Fruit fly (Drosophila melanogaster): Measurements from ENCODE around the gene CG31808.

DNA sequence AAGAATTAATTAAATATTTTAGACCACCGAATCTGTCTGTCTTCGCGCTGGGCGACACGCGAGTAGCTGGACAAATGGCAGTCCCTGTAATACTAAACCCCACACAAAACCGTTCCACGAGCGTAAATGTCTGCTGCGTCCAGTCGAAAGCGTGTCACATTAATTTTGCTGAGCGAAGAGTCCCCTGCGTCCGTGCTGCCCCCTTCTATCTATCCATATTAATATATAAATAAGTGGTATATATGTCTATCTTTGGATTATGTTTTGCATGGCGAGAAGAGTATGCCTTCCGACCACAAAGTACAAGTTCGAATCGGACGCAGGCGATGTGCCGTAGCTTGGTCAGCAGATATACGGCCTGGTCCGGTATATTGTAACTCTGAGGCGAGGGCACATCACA, 36.3 kb upstream of the CG31808 start:
- no peak for TF ChIP-seq psq (optimal IDR thresholded peaks at IDR 0.05)
- TF ChIP-seq ttk (optimal IDR thresholded peaks at IDR 0.05) = no peak
- TF ChIP-seq h (optimal IDR thresholded peaks at IDR 0.05) = no peak
- no peak for TF ChIP-seq Myc (optimal IDR thresholded peaks at IDR 0.05)
- no peak for TF ChIP-seq Sin3A (optimal IDR thresholded peaks at IDR 0.05)
- no peak for TF ChIP-seq insv (optimal IDR thresholded peaks at IDR 0.05)
